Fruit fly (Drosophila melanogaster) whole organism, embryonic: ENCODE results near the gene eEF1delta.

ENCODE experiments used
- Awh ChIP-seq: fragments of 200-800 bp; sonication (Bioruptor generic); IDR thresholded peaks from 2 replicates; pipeline ENCODE4, ENCODE4 v1.3.6; 2022; ENCODE audit warnings: missing biosample characterization, missing genetic modification characterization
- Blimp-1 ChIP-seq: fragments of 200-800 bp; sonication (Bioruptor generic); optimal IDR thresholded peaks from 3 replicates; lab custom pipeline; 2018; ENCODE audit warnings: missing biosample characterization, missing genetic modification characterization, mild to moderate bottlenecking, moderate library complexity, missing genetic modification reagents
- CG10543 ChIP-seq: fragments of 200-800 bp; sonication (Bioruptor generic); optimal IDR thresholded peaks from 3 replicates; lab custom pipeline; 2017; ENCODE audit warnings: missing biosample characterization, mild to moderate bottlenecking, missing genetic modification characterization, moderate library complexity
- CG13123 ChIP-seq: fragments of 200-800 bp; sonication (Bioruptor generic); optimal IDR thresholded peaks from 2 replicates; lab custom pipeline; 2016; ENCODE audit warnings: missing biosample characterization, missing genetic modification characterization
- CG13624 ChIP-seq: fragments of 200-800 bp; sonication (Bioruptor generic); optimal IDR thresholded peaks from 2 replicates; lab custom pipeline; 2016; ENCODE audit warnings: missing biosample characterization, missing genetic modification characterization
- CG14014 ChIP-seq: fragments of 200-800 bp; sonication (Bioruptor generic); IDR thresholded peaks from 2 replicates; pipeline ENCODE4 v1.3.6; 2022; ENCODE audit warnings: missing biosample characterization, missing genetic modification characterization
- CG14860 ChIP-seq: fragments of 200-800 bp; sonication (Bioruptor generic); IDR thresholded peaks from 3 replicates; pipeline ENCODE4 v1.3.6; 2022; ENCODE audit warnings: missing biosample characterization, missing genetic modification characterization; ENCODE audit not compliant: partially characterized antibody
- CG15011 ChIP-seq: fragments of 200-800 bp; sonication (Bioruptor generic); optimal IDR thresholded peaks from 3 replicates; lab custom pipeline; 2018; ENCODE audit warnings: missing biosample characterization, mild to moderate bottlenecking, missing genetic modification characterization
- CG16863 ChIP-seq: fragments of 200-800 bp; sonication (Bioruptor generic); optimal IDR thresholded peaks from 3 replicates; lab custom pipeline; 2016; ENCODE audit warnings: missing biosample characterization, missing genetic modification characterization
- CG17328 ChIP-seq: fragments of 200-800 bp; sonication (Bioruptor generic); IDR thresholded peaks from 2 replicates; pipeline ENCODE4 v1.3.6; 2022; ENCODE audit warnings: missing biosample characterization, missing genetic modification characterization
- CG18599 ChIP-seq: fragments of 200-800 bp; sonication (Bioruptor generic); optimal IDR thresholded peaks from 3 replicates; lab custom pipeline; 2017; ENCODE audit warnings: missing biosample characterization, missing genetic modification characterization, mild to moderate bottlenecking, moderate library complexity, missing genetic modification reagents
- CG30403 ChIP-seq: fragments of 200-800 bp; sonication (Bioruptor generic); optimal IDR thresholded peaks from 3 replicates; lab custom pipeline; 2016; ENCODE audit warnings: missing biosample characterization, missing genetic modification characterization
- CG3163 ChIP-seq: fragments of 200-800 bp; sonication (Bioruptor generic); optimal IDR thresholded peaks from 3 replicates; lab custom pipeline; 2016; ENCODE audit warnings: missing biosample characterization, missing genetic modification characterization
- CG4282 ChIP-seq: fragments of 200-800 bp; sonication (Bioruptor generic); optimal IDR thresholded peaks from 2 replicates; lab custom pipeline; 2016; ENCODE audit warnings: missing biosample characterization, missing genetic modification characterization
- CG4854 ChIP-seq: fragments of 200-800 bp; sonication (Bioruptor generic); optimal IDR thresholded peaks from 2 replicates; lab custom pipeline; 2016; ENCODE audit warnings: missing biosample characterization, missing genetic modification characterization, inconsistent platforms
- CG5245 ChIP-seq: fragments of 200-800 bp; sonication (Bioruptor generic); optimal IDR thresholded peaks from 3 replicates; lab custom pipeline; 2016; ENCODE audit warnings: missing biosample characterization, missing genetic modification characterization
- CG6683 ChIP-seq: fragments of 200-800 bp; sonication (Bioruptor generic); optimal IDR thresholded peaks from 2 replicates; lab custom pipeline; 2017; ENCODE audit warnings: missing biosample characterization, mild to moderate bottlenecking, missing genetic modification characterization, missing genetic modification reagents
- CG7839 ChIP-seq: fragments of 200-800 bp; sonication (Bioruptor generic); optimal IDR thresholded peaks from 3 replicates; lab custom pipeline; 2018; ENCODE audit warnings: missing biosample characterization, mild to moderate bottlenecking, missing genetic modification characterization, moderate library complexity
- CG9437 ChIP-seq: fragments of 200-800 bp; sonication (Bioruptor generic); optimal IDR thresholded peaks from 2 replicates; lab custom pipeline; 2018; ENCODE audit warnings: missing biosample characterization, mild to moderate bottlenecking, missing genetic modification characterization
- Dad ChIP-seq: fragments of 200-800 bp; sonication (Bioruptor generic); optimal IDR thresholded peaks from 3 replicates; lab custom pipeline; 2016; ENCODE audit warnings: missing biosample characterization, missing genetic modification characterization
- Fer1 ChIP-seq: fragments of 200-800 bp; sonication (Bioruptor generic); optimal IDR thresholded peaks from 2 replicates; lab custom pipeline; 2017; ENCODE audit warnings: missing biosample characterization, mild to moderate bottlenecking, missing genetic modification characterization
- HLHmδ ChIP-seq: fragments of 200-800 bp; sonication (Bioruptor generic); optimal IDR thresholded peaks from 2 replicates; lab custom pipeline; 2018; ENCODE audit warnings: missing biosample characterization, mild to moderate bottlenecking, missing genetic modification characterization, moderate library complexity
- Hmx ChIP-seq: fragments of 200-800 bp; sonication (Bioruptor generic); optimal IDR thresholded peaks from 2 replicates; lab custom pipeline; 2016; ENCODE audit warnings: missing biosample characterization, missing genetic modification characterization
- Meics ChIP-seq: fragments of 200-800 bp; sonication (Bioruptor generic); optimal IDR thresholded peaks from 2 replicates; lab custom pipeline; 2017; ENCODE audit warnings: missing biosample characterization, mild to moderate bottlenecking, missing genetic modification characterization
- Mrtf ChIP-seq: fragments of 200-800 bp; sonication (Bioruptor generic); IDR thresholded peaks from 3 replicates; pipeline ENCODE4 v1.3.6; 2022; ENCODE audit warnings: missing biosample characterization, missing genetic modification characterization
- NK7.1 ChIP-seq: fragments of 200-800 bp; sonication (Bioruptor generic); optimal IDR thresholded peaks from 3 replicates; lab custom pipeline; 2016; ENCODE audit warnings: missing biosample characterization, missing genetic modification characterization
- PHDP ChIP-seq: fragments of 200-800 bp; sonication (Bioruptor generic); optimal IDR thresholded peaks from 3 replicates; lab custom pipeline; 2018; ENCODE audit warnings: missing biosample characterization, mild to moderate bottlenecking, missing genetic modification characterization, moderate library complexity
- Sry-β ChIP-seq: fragments of 200-800 bp; sonication (Bioruptor generic); optimal IDR thresholded peaks from 2 replicates; lab custom pipeline; 2018; ENCODE audit warnings: missing biosample characterization, mild to moderate bottlenecking, missing genetic modification characterization, moderate library complexity
- Sry-δ ChIP-seq: fragments of 200-800 bp; sonication (Bioruptor generic); optimal IDR thresholded peaks from 2 replicates; lab custom pipeline; 2016; ENCODE audit warnings: missing biosample characterization, missing genetic modification characterization
- ab ChIP-seq: fragments of 200-800 bp; sonication (Bioruptor generic); optimal IDR thresholded peaks from 2 replicates; lab custom pipeline; 2016; ENCODE audit warnings: missing biosample characterization, missing genetic modification characterization
- bbx ChIP-seq: fragments of 200-800 bp; sonication (Bioruptor generic); IDR thresholded peaks from 2 replicates; pipeline ENCODE4 v1.3.6; 2022; ENCODE audit warnings: missing biosample characterization, missing genetic modification characterization; ENCODE audit not compliant: partially characterized antibody
- emc ChIP-seq: fragments of 200-800 bp; sonication (Bioruptor generic); optimal IDR thresholded peaks from 2 replicates; lab custom pipeline; 2016; ENCODE audit warnings: missing biosample characterization, missing genetic modification characterization
- ems ChIP-seq: fragments of 200-800 bp; sonication (Bioruptor generic); optimal IDR thresholded peaks from 3 replicates; lab custom pipeline; 2016; ENCODE audit warnings: missing biosample characterization, missing genetic modification characterization
- gcm2 ChIP-seq: fragments of 200-800 bp; sonication (Bioruptor generic); optimal IDR thresholded peaks from 2 replicates; lab custom pipeline; 2016; ENCODE audit warnings: missing biosample characterization, missing genetic modification characterization
- gem ChIP-seq: fragments of 200-800 bp; sonication (Bioruptor generic); optimal IDR thresholded peaks from 2 replicates; lab custom pipeline; 2019; ENCODE audit warnings: missing biosample characterization, mild to moderate bottlenecking, missing genetic modification characterization, moderate library complexity
- h ChIP-seq: fragments of >200 bp; optimal IDR thresholded peaks from 2 replicates; lab custom pipeline; 2017
- ham ChIP-seq: fragments of 200-800 bp; sonication (Bioruptor generic); IDR thresholded peaks from 2 replicates; pipeline ENCODE4 v1.3.6; 2022; ENCODE audit warnings: missing biosample characterization, missing genetic modification characterization
- lbe ChIP-seq: fragments of 200-800 bp; sonication (Bioruptor generic); optimal IDR thresholded peaks from 2 replicates; lab custom pipeline; 2016; ENCODE audit warnings: missing biosample characterization, mild to moderate bottlenecking, missing genetic modification characterization
- nmo ChIP-seq: fragments of 200-800 bp; sonication (Bioruptor generic); optimal IDR thresholded peaks from 2 replicates; lab custom pipeline; 2018; ENCODE audit warnings: missing biosample characterization, mild to moderate bottlenecking, missing genetic modification characterization, moderate library complexity
- pho ChIP-seq: fragments of 200-800 bp; sonication (Bioruptor generic); optimal IDR thresholded peaks from 2 replicates; lab custom pipeline; 2016; ENCODE audit warnings: missing biosample characterization, missing genetic modification characterization
- prd ChIP-seq, 3 experiments: fragments of >200 bp in 2 of 3; fragments of 200-800 bp in 1 of 3; sonication (Bioruptor generic) in 1 of 3; optimal IDR thresholded peaks in 2 of 3; IDR thresholded peaks in 1 of 3; 2 replicates in 2 of 3; 3 replicates in 1 of 3; pipeline versions ENCODE4 v1.3.6 to Lab custom; 2017 to 2022; ENCODE audit warnings: missing biosample characterization in 1 of 3, missing genetic modification characterization in 1 of 3
- psq ChIP-seq: fragments of 200-800 bp; sonication (Bioruptor generic); optimal IDR thresholded peaks from 2 replicates; lab custom pipeline; 2017; ENCODE audit warnings: missing biosample characterization, missing genetic modification characterization
- row ChIP-seq: fragments of 200-800 bp; sonication (Bioruptor generic); IDR thresholded peaks from 3 replicates; pipeline ENCODE4 v1.3.6; 2022; ENCODE audit warnings: missing biosample characterization, missing genetic modification characterization
- sens-2 ChIP-seq: fragments of 200-800 bp; sonication (Bioruptor generic); IDR thresholded peaks from 2 replicates; pipeline ENCODE4 v1.3.6; 2022; ENCODE audit warnings: missing biosample characterization, missing genetic modification characterization
- sug ChIP-seq: fragments of 200-800 bp; optimal IDR thresholded peaks from 2 replicates; lab custom pipeline; 2019; ENCODE audit warnings: missing biosample characterization, mild to moderate bottlenecking, missing genetic modification characterization, moderate library complexity
- tgo ChIP-seq: fragments of 200-800 bp; sonication (Bioruptor generic); IDR thresholded peaks from 3 replicates; pipeline ENCODE4 v1.3.6; 2022; ENCODE audit warnings: missing biosample characterization, missing genetic modification characterization
- tna ChIP-seq: fragments of 200-800 bp; sonication (Bioruptor generic); IDR thresholded peaks from 2 replicates; pipeline ENCODE4 v1.3.6; 2022; ENCODE audit warnings: missing biosample characterization, missing genetic modification characterization; ENCODE audit not compliant: partially characterized antibody
- wor ChIP-seq: fragments of 200-800 bp; sonication (Bioruptor generic); IDR thresholded peaks from 2 replicates; pipeline ENCODE4 v1.3.6; 2022; ENCODE audit warnings: missing biosample characterization, missing genetic modification characterization
- zen ChIP-seq: fragments of 200-800 bp; sonication (Bioruptor generic); optimal IDR thresholded peaks from 3 replicates; lab custom pipeline; 2018; ENCODE audit warnings: missing biosample characterization, mild to moderate bottlenecking, missing genetic modification characterization, moderate library complexity

The eEF1delta gene

DNA sequence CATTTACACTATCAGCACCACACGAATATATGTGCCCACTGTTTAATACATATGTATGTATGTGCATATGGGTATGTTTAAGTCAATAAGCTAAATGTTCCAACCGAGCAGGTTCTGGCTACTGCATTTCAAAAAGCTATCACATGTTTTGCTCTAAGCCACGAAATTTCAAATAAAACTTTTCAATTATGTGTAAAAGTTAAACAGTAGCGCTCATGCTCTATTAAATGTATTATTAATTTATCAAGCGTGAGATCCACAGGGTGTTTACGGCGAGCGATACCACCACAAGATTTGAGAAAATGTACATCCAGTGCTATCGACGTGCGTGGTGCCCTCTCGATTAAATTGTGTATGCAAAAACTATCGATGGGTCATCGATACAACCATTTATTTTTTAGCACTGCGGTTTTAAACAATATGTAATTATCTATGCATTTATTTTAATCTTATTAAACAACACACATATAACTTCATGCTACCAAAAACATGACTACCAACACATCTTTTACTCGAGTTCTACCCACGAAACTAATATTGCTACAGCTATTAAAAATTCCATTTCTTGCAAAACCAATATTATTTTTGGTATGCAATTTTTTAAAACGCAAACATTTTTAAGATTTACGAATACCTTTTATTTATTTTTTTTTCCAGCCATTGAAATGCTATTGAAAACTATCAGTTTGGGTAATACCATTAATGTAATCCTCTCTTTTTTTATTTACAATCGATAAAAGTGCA, 28.6 kb downstream of the eEF1delta start, which contains the start of gene Pten (continued):
- TF ChIP-seq CG14014: peak; percentile 61; the same call in 1 of the 2 replicates
- no peak for TF ChIP-seq CG13123 (GFP tag; lab: Kevin White, UChicago)
- TF ChIP-seq Sry-β (GFP tag; lab: Kevin White, UChicago): peak; percentile 11
- peak; percentile 64 for TF ChIP-seq pho (GFP tag; lab: Kevin White, UChicago)
- no peak for TF ChIP-seq h (lab: Kevin White, UChicago)
- peak; percentile 87 for TF ChIP-seq row (GFP tag; lab: Robert Waterston, UW)
- TF ChIP-seq Hmx (GFP tag; lab: Kevin White, UChicago): peak; percentile 41
- TF ChIP-seq CG9437 (GFP tag; lab: Kevin White, UChicago): peak; percentile 25
- peak; percentile 55 for TF ChIP-seq Dad
- peak; percentile 57 for TF ChIP-seq sug (tag; lab: Kevin White, UChicago)
- TF ChIP-seq bbx (GFP tag; lab: Robert Waterston, UW): peak; percentile 89
- TF ChIP-seq HLHmδ (GFP tag; lab: Kevin White, UChicago): no peak
- no peak for TF ChIP-seq CG10543 (GFP tag; lab: Kevin White, UChicago)
- no peak for TF ChIP-seq CG7839 (tag; lab: Kevin White, UChicago)
- TF ChIP-seq zen: peak; percentile 77
- peak; percentile 51; the same call in 1 of the 3 replicates for TF ChIP-seq tgo (GFP tag; lab: Robert Waterston, UW)
- peak; percentile 39 for TF ChIP-seq NK7.1 (GFP tag; lab: Kevin White, UChicago)
- TF ChIP-seq nmo (GFP tag; lab: Kevin White, UChicago): peak; percentile 88
- peak; percentile 33 for TF ChIP-seq psq
- no peak for TF ChIP-seq CG6683
- TF ChIP-seq tna (GFP tag; lab: Robert Waterston, UW): peak; percentile 88
- TF ChIP-seq CG3163: peak; percentile 27
- TF ChIP-seq gcm2 (GFP tag; lab: Kevin White, UChicago): no peak
- peak; percentile 79 for TF ChIP-seq Sry-δ
- TF ChIP-seq CG15011 (GFP tag; lab: Kevin White, UChicago): no peak
- TF ChIP-seq Mrtf (GFP tag; lab: Robert Waterston, UW): no peak
- TF ChIP-seq lbe (GFP tag; lab: Kevin White, UChicago): peak; percentile 7
- peak; percentile 7 for TF ChIP-seq emc (GFP tag; lab: Kevin White, UChicago)
- TF ChIP-seq CG14860: peak; percentile 87
- peak; percentile 44; the same call in 1 of the 2 replicates for TF ChIP-seq CG17328
- TF ChIP-seq CG5245 (GFP tag; lab: Kevin White, UChicago): peak; percentile 60
- TF ChIP-seq CG16863 (GFP tag; lab: Kevin White, UChicago): peak; percentile 60
- no peak for TF ChIP-seq CG4282 (GFP tag; lab: Kevin White, UChicago)
- no peak for TF ChIP-seq wor
- peak; percentile 54; the same call in 1 of the 2 replicates for TF ChIP-seq Awh
- no peak for TF ChIP-seq Blimp-1
- TF ChIP-seq CG4854 (GFP tag; lab: Kevin White, UChicago): peak; percentile 48
- TF ChIP-seq PHDP: peak; percentile 49
- no peak for TF ChIP-seq ab (GFP tag; lab: Kevin White, UChicago)
- TF ChIP-seq prd (optimal IDR thresholded peaks at IDR 0.05; lab: Kevin White, UChicago): no peak
- peak; percentile 70; the same call in 1 of the 3 replicates for TF ChIP-seq prd (GFP tag; IDR thresholded peaks at IDR 0.05; lab: Robert Waterston, UW)
- no peak for TF ChIP-seq ham (GFP tag; lab: Robert Waterston, UW)
- TF ChIP-seq Fer1 (GFP tag; lab: Kevin White, UChicago): peak; percentile 55
- TF ChIP-seq Meics (GFP tag; lab: Kevin White, UChicago): peak; percentile 75
- peak; percentile 79 for TF ChIP-seq CG30403 (GFP tag; lab: Kevin White, UChicago)
- peak; percentile 80 for TF ChIP-seq gem (tag; lab: Kevin White, UChicago)
- peak; percentile 51 for TF ChIP-seq CG13624 (GFP tag; lab: Kevin White, UChicago)
- no peak for TF ChIP-seq sens-2
- TF ChIP-seq CG18599 (GFP tag; lab: Kevin White, UChicago): no peak
- TF ChIP-seq ems (GFP tag; lab: Kevin White, UChicago): peak; percentile 32
